Worm (Caenorhabditis elegans) whole organism, young adult: Measurements from ENCODE around the gene C13F10.1.

Experiments used
- C06A6.2 ChIP-seq: fragments of 200-800 bp; sonication (Bioruptor generic); conservative IDR thresholded peaks from 2 replicates; pipeline ENCODE4 v1.3.6; 2022; ENCODE audit warnings: missing genetic modification characterization, missing compliant biosample characterization
- F23B12.7 ChIP-seq: sonication (generic microtip); optimal IDR thresholded peaks from 2 replicates; lab custom pipeline; 2017; ENCODE audit warnings: missing genetic modification characterization, mild to moderate bottlenecking, missing compliant biosample characterization, antibody characterized with exemption, moderate library complexity; ENCODE audit not compliant: insufficient read depth
- F49E8.2 ChIP-seq: sonication (generic microtip); optimal IDR thresholded peaks from 3 replicates; lab custom pipeline; 2017; ENCODE audit warnings: missing genetic modification characterization, mild to moderate bottlenecking, missing compliant biosample characterization, antibody characterized with exemption, moderate library complexity; ENCODE audit not compliant: insufficient read depth
- F57C9.4 ChIP-seq: sonication (generic microtip); optimal IDR thresholded peaks from 2 replicates; lab custom pipeline; 2017; ENCODE audit warnings: mild to moderate bottlenecking, missing genetic modification characterization, missing compliant biosample characterization
- Y56A3A.18 ChIP-seq: fragments of 200-800 bp; sonication (Bioruptor generic); IDR thresholded peaks from 2 replicates; pipeline ENCODE4 v1.3.6; 2022; ENCODE audit warnings: missing genetic modification reagents, missing genetic modification characterization, missing compliant biosample characterization
- ZK185.1 ChIP-seq: sonication (generic microtip); optimal IDR thresholded peaks from 2 replicates; lab custom pipeline; 2016; ENCODE audit warnings: mild to moderate bottlenecking, missing genetic modification characterization, missing compliant biosample characterization; ENCODE audit not compliant: poor library complexity, severe bottlenecking
- akir-1 ChIP-seq: fragments of 200-800 bp; sonication (Bioruptor generic); optimal IDR thresholded peaks from 2 replicates; lab custom pipeline; 2018; ENCODE audit warnings: mild to moderate bottlenecking, missing genetic modification characterization, moderate library complexity, missing compliant biosample characterization
- attf-3 ChIP-seq: fragments of 200-800 bp; sonication (Bioruptor generic); conservative IDR thresholded peaks from 2 replicates; pipeline ENCODE4 v1.3.6; 2022; ENCODE audit warnings: missing genetic modification reagents, missing genetic modification characterization, missing compliant biosample characterization
- attf-5 ChIP-seq: fragments of 200-800 bp; sonication (Bioruptor generic); optimal IDR thresholded peaks from 2 replicates; lab custom pipeline; 2018; ENCODE audit warnings: mild to moderate bottlenecking, missing genetic modification characterization, missing compliant biosample characterization
- attf-6 ChIP-seq: fragments of 200-800 bp; sonication (Bioruptor generic); IDR thresholded peaks from 2 replicates; pipeline ENCODE4 v1.3.6; 2022; ENCODE audit warnings: missing genetic modification reagents, missing genetic modification characterization, missing compliant biosample characterization
- cebp-1 ChIP-seq, 2 experiments: fragments of 200-800 bp in 1 of 2; sonication (Bioruptor generic) in 1 of 2; sonication (generic microtip) in 1 of 2; IDR thresholded peaks in 1 of 2; optimal IDR thresholded peaks in 1 of 2; 2 replicates each; pipeline versions ENCODE4 v1.3.6 to Lab custom; 2017 to 2022; ENCODE audit warnings: missing compliant biosample characterization in 2 of 2, missing genetic modification characterization in 2 of 2, mild to moderate bottlenecking in 1 of 2, missing genetic modification reagents in 1 of 2, moderate library complexity in 1 of 2
- ceh-100 ChIP-seq: fragments of 200-800 bp; sonication (Bioruptor generic); IDR thresholded peaks from 2 replicates; pipeline ENCODE4 v1.3.6; 2022; ENCODE audit warnings: missing genetic modification reagents, missing genetic modification characterization, missing compliant biosample characterization
- ceh-27 ChIP-seq: fragments of 200-800 bp; sonication (Bioruptor generic); optimal IDR thresholded peaks from 2 replicates; lab custom pipeline; 2018; ENCODE audit warnings: mild to moderate bottlenecking, missing genetic modification characterization, moderate library complexity, missing compliant biosample characterization
- egrh-3 ChIP-seq: fragments of 200-800 bp; sonication (Bioruptor generic); IDR thresholded peaks from 2 replicates; pipeline ENCODE4 v1.3.6; 2022; ENCODE audit warnings: missing genetic modification reagents, missing genetic modification characterization, missing compliant biosample characterization
- ekl-4 ChIP-seq: fragments of 200-800 bp; sonication (Bioruptor generic); IDR thresholded peaks from 2 replicates; pipeline ENCODE4 v1.3.6; 2022; ENCODE audit warnings: missing genetic modification reagents, missing genetic modification characterization, missing compliant biosample characterization
- hlh-12 ChIP-seq: sonication (generic microtip); optimal IDR thresholded peaks from 2 replicates; lab custom pipeline; 2016; ENCODE audit warnings: missing genetic modification characterization, missing compliant biosample characterization
- let-526 ChIP-seq: fragments of 200-800 bp; sonication (Bioruptor generic); IDR thresholded peaks from 2 replicates; pipeline ENCODE4 v1.3.6; 2022; ENCODE audit warnings: missing genetic modification reagents, missing genetic modification characterization, missing compliant biosample characterization
- lin-35 ChIP-seq, 3 experiments: fragments of 150-350 bp in 2 of 3; sonication (generic microtip) in 1 of 3; optimal IDR thresholded peaks; 2 replicates each; lab custom pipeline; 2014 to 2018; ENCODE audit warnings: missing biosample characterization in 3 of 3, missing genetic modification characterization in 3 of 3, missing genetic modification reagents in 3 of 3
- lin-54 ChIP-seq: fragments of 200-800 bp; sonication (Bioruptor generic); optimal IDR thresholded peaks from 2 replicates; lab custom pipeline; 2018; ENCODE audit warnings: mild to moderate bottlenecking, missing genetic modification characterization, missing compliant biosample characterization
- lir-1 ChIP-seq: fragments of 200-800 bp; sonication (Bioruptor generic); conservative IDR thresholded peaks from 2 replicates; pipeline ENCODE4 v1.3.6; 2022; ENCODE audit warnings: missing genetic modification reagents, missing genetic modification characterization, missing compliant biosample characterization
- madf-6 ChIP-seq: fragments of 200-800 bp; sonication (Bioruptor generic); IDR thresholded peaks from 2 replicates; pipeline ENCODE4 v1.3.6; 2022; ENCODE audit warnings: missing genetic modification reagents, missing genetic modification characterization, missing compliant biosample characterization
- mcd-1 ChIP-seq: fragments of 200-800 bp; sonication (Bioruptor generic); IDR thresholded peaks from 2 replicates; pipeline ENCODE4 v1.3.6; 2022; ENCODE audit warnings: missing genetic modification reagents, missing genetic modification characterization, missing compliant biosample characterization
- nfya-1 ChIP-seq: sonication (generic microtip); optimal IDR thresholded peaks from 2 replicates; lab custom pipeline; 2017; ENCODE audit warnings: antibody characterized with exemption, missing compliant biosample characterization, missing genetic modification characterization, borderline replicate concordance; ENCODE audit not compliant: insufficient read depth
- nhr-179 ChIP-seq: sonication (generic microtip); optimal IDR thresholded peaks from 2 replicates; lab custom pipeline; 2016; ENCODE audit warnings: mild to moderate bottlenecking, missing genetic modification characterization, missing compliant biosample characterization
- pbrm-1 ChIP-seq: fragments of 200-800 bp; sonication (Bioruptor generic); IDR thresholded peaks from 2 replicates; pipeline ENCODE4 v1.3.6; 2022; ENCODE audit warnings: missing genetic modification reagents, missing genetic modification characterization, missing compliant biosample characterization
- rpc-1 ChIP-seq, 2 experiments: fragments of 150-350 bp in 1 of 2; sonication (generic microtip) in 1 of 2; optimal IDR thresholded peaks; 2 replicates each; lab custom pipeline; 2014 to 2018; ENCODE audit warnings: missing biosample characterization in 1 of 2, missing genetic modification characterization in 1 of 2, missing genetic modification reagents in 1 of 2, missing genotype in 1 of 2
- snpc-1.1 ChIP-seq: sonication (generic microtip); optimal IDR thresholded peaks from 2 replicates; lab custom pipeline; 2017; ENCODE audit warnings: missing genetic modification characterization, mild to moderate bottlenecking, missing compliant biosample characterization, antibody characterized with exemption, moderate library complexity, missing genotype, missing genetic modification reagents; ENCODE audit not compliant: insufficient read depth
- snpc-1.3 ChIP-seq: sonication (generic microtip); optimal IDR thresholded peaks from 2 replicates; lab custom pipeline; 2017; ENCODE audit warnings: missing genetic modification characterization, mild to moderate bottlenecking, missing compliant biosample characterization, antibody characterized with exemption, moderate library complexity, missing genotype, missing genetic modification reagents; ENCODE audit not compliant: insufficient read depth
- snpc-3.4 ChIP-seq: sonication (generic microtip); optimal IDR thresholded peaks from 2 replicates; lab custom pipeline; 2017; ENCODE audit warnings: missing genetic modification characterization, mild to moderate bottlenecking, missing compliant biosample characterization, antibody characterized with exemption, moderate library complexity, missing genotype, missing genetic modification reagents
- snpc-4 ChIP-seq, 5 experiments: fragments of 150-350 bp in 1 of 5; sonication (generic microtip) in 4 of 5; optimal IDR thresholded peaks; 2 replicates each; lab custom pipeline; 2014 to 2018; ENCODE audit warnings: missing genetic modification characterization in 5 of 5, missing biosample characterization in 3 of 5, antibody characterized with exemption in 2 of 5, mild to moderate bottlenecking in 2 of 5, missing compliant biosample characterization in 2 of 5, missing genotype in 2 of 5, moderate library complexity in 2 of 5, missing genetic modification reagents in 1 of 5
- tbp1 ChIP-seq: fragments of 200-800 bp; sonication (Bioruptor generic); optimal IDR thresholded peaks from 2 replicates; lab custom pipeline; 2018; ENCODE audit warnings: mild to moderate bottlenecking, missing genetic modification characterization, missing compliant biosample characterization
- zfh-2 ChIP-seq: fragments of 200-800 bp; sonication (Bioruptor generic); conservative IDR thresholded peaks from 2 replicates; pipeline ENCODE4 v1.3.6; 2022; ENCODE audit warnings: missing genetic modification reagents, missing genetic modification characterization, missing compliant biosample characterization

Gene C13F10.1

ce11 chrV:7224947-7225346 lies 1.1 kb downstream of the C13F10.1 start, which contains the start of gene fkb-3:
Gene fkb-3 (plus strand): TSS chrV:7225223.
- no peak for TF ChIP-seq ceh-100 (GFP tag; lab: Robert Waterston, UW)
- TF ChIP-seq, all 124 proteins: peak for 0

ce11 chrV:7225894-7226293 lies 2.0 kb downstream of the C13F10.1 start:
- TF ChIP-seq lir-1 (GFP tag; lab: Robert Waterston, UW) (no peak), attf-6 (GFP tag; lab: Robert Waterston, UW) (0 out of 2 replicates have a peak, but pooled peaks have one; percentile 23), ZK185.1 (peak; percentile 18), Y56A3A.18 (GFP tag; lab: Robert Waterston, UW) (0 out of 2 replicates have a peak, but pooled peaks have one; percentile 41), C06A6.2 (GFP tag; lab: Robert Waterston, UW) (no peak), akir-1 (no peak)

ce11 chrV:7230847-7231246 lies 7.0 kb downstream of the C13F10.1 start, which contains the start of the genes gei-6 and krr-1:
Gene gei-6 (minus strand): TSS chrV:7230848.
Gene krr-1 (plus strand): TSS chrV:7231190.
- TF ChIP-seq tbp1 (GFP tag; lab: Kevin White, UChicago) (peak; percentile 25), snpc-4 (GFP tag; optimal IDR thresholded peaks at IDR 0.05; lab: Kevin White, UChicago) (peak; percentile 9), snpc-4 (tag; optimal IDR thresholded peaks at IDR 0.05; lab: Kevin White, UChicago) (peak in 2 of 4 experiments; percentile 2 to 17), lin-35 (GFP tag; optimal IDR thresholded peaks at IDR 0.05; lab: Kevin White, UChicago) (peak in 1 of 3 experiments; percentile 53), attf-5 (peak; percentile 60), F23B12.7 (tag; lab: Kevin White, UChicago) (peak; percentile 73), cebp-1 (GFP tag; IDR thresholded peaks at IDR 0.05; lab: Robert Waterston, UW) (no peak), cebp-1 (tag; optimal IDR thresholded peaks at IDR 0.05; lab: Kevin White, UChicago) (peak; percentile 51), snpc-1.1 (peak; percentile 50), snpc-3.4 (tag; lab: Kevin White, UChicago) (peak; percentile 62), egrh-3 (GFP tag; lab: Robert Waterston, UW) (0 out of 2 replicates have a peak, but pooled peaks have one; percentile 34), ZK185.1 (peak; percentile 52), zfh-2 (GFP tag; lab: Robert Waterston, UW) (peak; percentile 42; the same call in 1 of the 2 replicates), rpc-1 (optimal IDR thresholded peaks at IDR 0.05; lab: Kevin White, UChicago) (peak; percentile 34), rpc-1 (tag; optimal IDR thresholded peaks at IDR 0.05; lab: Kevin White, UChicago) (no peak), nfya-1 (tag; lab: Kevin White, UChicago) (no peak), F57C9.4 (tag; lab: Kevin White, UChicago) (no peak), mcd-1 (GFP tag; lab: Robert Waterston, UW) (peak; percentile 65), lin-54 (GFP tag; lab: Kevin White, UChicago) (peak; percentile 14), F49E8.2 (peak; percentile 8), pbrm-1 (peak; percentile 15; the same call in 1 of the 2 replicates), ekl-4 (GFP tag; lab: Robert Waterston, UW) (0 out of 2 replicates have a peak, but pooled peaks have one; percentile 36), snpc-1.3 (tag; lab: Kevin White, UChicago) (peak; percentile 55), nhr-179 (tag; lab: Kevin White, UChicago) (no peak), madf-6 (GFP tag; lab: Robert Waterston, UW) (peak; percentile 55; the same call in 1 of the 2 replicates), ceh-27 (GFP tag; lab: Kevin White, UChicago) (peak; percentile 9), akir-1 (no peak), attf-3 (0 out of 2 replicates have a peak, but pooled peaks have one; percentile 37), hlh-12 (no peak), let-526 (GFP tag; lab: Robert Waterston, UW) (no peak)
